Fruit fly (Drosophila melanogaster) whole organism, wandering third instar larva: ENCODE measurements around the gene CG44836.

Experiments
- Hnf4 ChIP-seq: fragments of 200-800 bp; sonication (Bioruptor generic); optimal IDR thresholded peaks from 2 replicates; lab custom pipeline; 2016; ENCODE audit warnings: missing biosample characterization, mild to moderate bottlenecking, missing genetic modification characterization
- Hr78 ChIP-seq: fragments of >200 bp; optimal IDR thresholded peaks from 2 replicates; lab custom pipeline; 2017; ENCODE audit warnings: missing biosample characterization, missing genetic modification characterization
- Sp1 ChIP-seq: fragments of 200-800 bp; sonication (Bioruptor generic); optimal IDR thresholded peaks from 3 replicates; lab custom pipeline; 2019; ENCODE audit warnings: missing biosample characterization, mild to moderate bottlenecking, missing genetic modification characterization, moderate library complexity
- Vsx2 ChIP-seq: fragments of 200-300, 225-300 bp; sonication (Bioruptor generic); optimal IDR thresholded peaks from 2 replicates; lab custom pipeline; 2018; ENCODE audit warnings: missing biosample characterization, missing genetic modification characterization; ENCODE audit not compliant: partially characterized antibody
- dl ChIP-seq, 2 experiments: fragments of 175-275, 200-275 bp in 1 of 2; fragments of 200-275 bp in 1 of 2; sonication (Bioruptor generic); optimal IDR thresholded peaks; lab custom pipeline; 2018; ENCODE audit warnings: mild to moderate bottlenecking in 2 of 2, missing biosample characterization in 2 of 2, missing genetic modification characterization in 2 of 2, moderate library complexity in 2 of 2; ENCODE audit not compliant: partially characterized antibody in 2 of 2, insufficient read depth in 1 of 2
- dmrt93B ChIP-seq: fragments of 200-800 bp; sonication (Bioruptor generic); optimal IDR thresholded peaks from 2 replicates; lab custom pipeline; 2018; ENCODE audit warnings: missing biosample characterization, mild to moderate bottlenecking, missing genetic modification characterization
- h ChIP-seq: fragments of 200-800 bp; sonication (Bioruptor generic); optimal IDR thresholded peaks from 3 replicates; lab custom pipeline; 2016; ENCODE audit warnings: missing biosample characterization, mild to moderate bottlenecking, missing genetic modification characterization
- pan ChIP-seq: fragments of >200 bp; optimal IDR thresholded peaks from 2 replicates; lab custom pipeline; 2017
- psq ChIP-seq: fragments of 200-800 bp; sonication (Bioruptor generic); optimal IDR thresholded peaks from 3 replicates; lab custom pipeline; 2017; ENCODE audit warnings: missing biosample characterization, mild to moderate bottlenecking, missing genetic modification characterization, moderate library complexity
- sage ChIP-seq: fragments of 200-800 bp; sonication (Bioruptor generic); optimal IDR thresholded peaks from 2 replicates; lab custom pipeline; 2016; ENCODE audit warnings: missing biosample characterization, mild to moderate bottlenecking, missing genetic modification characterization
- usp ChIP-seq: fragments of >200 bp; optimal IDR thresholded peaks from 2 replicates; lab custom pipeline; 2017; ENCODE audit warnings: missing biosample characterization, missing genetic modification characterization
- woc ChIP-seq: sonication (Bioruptor generic); optimal IDR thresholded peaks from 2 replicates; lab custom pipeline; 2016; ENCODE audit warnings: missing biosample characterization, mild to moderate bottlenecking, missing genetic modification characterization

- TF ChIP-seq Hr78 (GFP tag; lab: Kevin White, UChicago) (no peak), Vsx2 (no peak), dl (GFP tag; optimal IDR thresholded peaks at IDR 0.05; lab: Kevin White, UChicago; ENCODE audit: insufficient read depth in 1 of 2, partially characterized antibody in 2 of 2) (no peak), usp (GFP tag; lab: Kevin White, UChicago) (no peak), psq (no peak), woc (GFP tag; lab: Kevin White, UChicago) (no peak), dmrt93B (no peak), sage (no peak), Hnf4 (GFP tag; lab: Kevin White, UChicago) (no peak), pan (lab: Kevin White, UChicago) (no peak), h (no peak), Sp1 (GFP tag; lab: Kevin White, UChicago) (no peak)
Observed at dm6 chr3L:16367240-16367639, 32.8 kb downstream of the CG44836 start, which contains the start of gene Cpr72Ec.
